Fruit fly (Drosophila melanogaster) S2 (cell line): ENCODE results near the gene CG16758.

Source experiments
- CG8478 ChIP-seq: fragments of >200 bp; optimal IDR thresholded peaks from 2 replicates; lab custom pipeline; 2018
- CTCF ChIP-seq, 2 experiments: fragments of >200 bp; optimal IDR thresholded peaks; 2 replicates each; lab custom pipeline; 2018

DNA sequence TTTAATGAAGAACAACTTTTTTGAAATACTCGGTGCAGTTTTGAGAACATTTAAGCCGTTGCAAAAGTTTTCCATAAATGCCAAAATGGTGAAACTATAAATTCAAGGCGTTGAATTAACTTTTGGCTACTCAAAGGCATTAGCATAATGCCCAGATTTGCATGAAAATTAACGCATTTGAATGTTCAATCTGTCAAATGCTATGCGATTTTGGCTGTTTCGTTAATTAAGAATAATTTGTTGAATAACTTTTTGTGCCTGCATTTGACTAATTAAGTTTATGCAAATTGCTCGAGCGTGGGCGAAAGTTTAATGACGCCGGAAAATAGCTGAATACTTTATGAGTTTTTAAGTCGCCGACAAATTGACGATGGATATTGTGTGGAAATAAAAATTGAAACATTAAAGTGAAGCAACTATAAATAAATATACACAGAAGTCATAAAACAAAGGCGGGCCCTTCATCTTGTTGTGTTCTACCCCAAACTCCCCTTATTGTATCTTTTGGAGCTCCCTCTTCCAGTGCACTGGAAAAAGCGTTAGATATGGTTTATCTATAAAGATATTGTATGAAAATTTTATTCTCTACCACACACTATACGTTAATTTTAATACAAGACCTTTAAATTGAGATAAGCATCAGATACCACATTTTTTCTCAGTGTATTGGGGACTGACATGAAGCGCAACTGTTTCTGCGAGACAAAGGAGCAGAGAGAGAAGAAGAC is 48.9 kb upstream of the CG16758 start:
- no peak for TF ChIP-seq CG8478 (lab: Kevin White, UChicago)
- no peak for TF ChIP-seq CTCF (optimal IDR thresholded peaks at IDR 0.05; lab: Kevin White, UChicago)
